Fruit fly (Drosophila melanogaster) whole organism, embryonic: ENCODE results near the gene CG3726.

Source experiments
- Aef1 ChIP-seq: fragments of 200-800 bp; sonication (Bioruptor generic); IDR thresholded peaks from 3 replicates; pipeline ENCODE4 v1.3.6; 2022; ENCODE audit warnings: missing biosample characterization, missing genetic modification characterization
- BEAF-32 ChIP-seq: fragments of 200-800 bp; sonication (Bioruptor generic); optimal IDR thresholded peaks from 3 replicates; lab custom pipeline; 2017; ENCODE audit warnings: missing biosample characterization, missing genetic modification characterization, mild to moderate bottlenecking, moderate library complexity, missing genetic modification reagents
- CG10979 ChIP-seq: fragments of 200-800 bp; sonication (Bioruptor generic); optimal IDR thresholded peaks from 2 replicates; lab custom pipeline; 2018; ENCODE audit warnings: missing biosample characterization, mild to moderate bottlenecking, missing genetic modification characterization, moderate library complexity
- CG11398 ChIP-seq: fragments of 200-800 bp; sonication (Bioruptor generic); optimal IDR thresholded peaks from 2 replicates; lab custom pipeline; 2016; ENCODE audit warnings: missing biosample characterization, missing genetic modification characterization
- CG12236 ChIP-seq: fragments of 200-800 bp; sonication (Bioruptor generic); optimal IDR thresholded peaks from 2 replicates; lab custom pipeline; 2016; ENCODE audit warnings: missing biosample characterization, missing genetic modification characterization
- CG1233 ChIP-seq: fragments of 200-800 bp; sonication (Bioruptor generic); optimal IDR thresholded peaks from 4 replicates; lab custom pipeline; 2018; ENCODE audit warnings: missing biosample characterization, mild to moderate bottlenecking, missing genetic modification characterization
- CG12744 ChIP-seq: fragments of 200-800 bp; sonication (Bioruptor generic); optimal IDR thresholded peaks from 2 replicates; lab custom pipeline; 2016; ENCODE audit warnings: missing biosample characterization, missing genetic modification characterization
- CG12769 ChIP-seq: fragments of 200-800 bp; sonication (Bioruptor generic); optimal IDR thresholded peaks from 2 replicates; lab custom pipeline; 2019; ENCODE audit warnings: missing biosample characterization, mild to moderate bottlenecking, missing genetic modification characterization, moderate library complexity
- CG14965 ChIP-seq: fragments of 200-800 bp; sonication (Bioruptor generic); optimal IDR thresholded peaks from 2 replicates; lab custom pipeline; 2016; ENCODE audit warnings: missing biosample characterization, missing genetic modification characterization, borderline replicate concordance
- CG1529 ChIP-seq: fragments of 200-800 bp; sonication (Bioruptor generic); optimal IDR thresholded peaks from 3 replicates; lab custom pipeline; 2018; ENCODE audit warnings: missing biosample characterization, missing genetic modification characterization
- CG15479 ChIP-seq: fragments of 200-800 bp; sonication (Bioruptor generic); optimal IDR thresholded peaks from 3 replicates; lab custom pipeline; 2019; ENCODE audit warnings: missing biosample characterization, mild to moderate bottlenecking, missing genetic modification characterization, moderate library complexity
- CG1647 ChIP-seq: fragments of 200-800 bp; sonication (Bioruptor generic); optimal IDR thresholded peaks from 3 replicates; lab custom pipeline; 2016; ENCODE audit warnings: missing biosample characterization, missing genetic modification characterization
- CG16815 ChIP-seq: fragments of 200-800 bp; sonication (Bioruptor generic); optimal IDR thresholded peaks from 3 replicates; lab custom pipeline; 2017; ENCODE audit warnings: missing biosample characterization, mild to moderate bottlenecking, missing genetic modification characterization
- CG17829 ChIP-seq: fragments of 200-800 bp; optimal IDR thresholded peaks from 2 replicates; lab custom pipeline; 2019; ENCODE audit warnings: missing biosample characterization, mild to moderate bottlenecking, missing genetic modification characterization, moderate library complexity
- CG2120 ChIP-seq: fragments of 200-800 bp; sonication (Bioruptor generic); optimal IDR thresholded peaks from 3 replicates; lab custom pipeline; 2016; ENCODE audit warnings: missing biosample characterization, missing genetic modification characterization
- CG31441 ChIP-seq: fragments of 200-800 bp; sonication (Bioruptor generic); IDR thresholded peaks from 2 replicates; pipeline ENCODE4 v1.3.6; 2022; ENCODE audit warnings: missing biosample characterization, missing genetic modification characterization
- CG4282 ChIP-seq: fragments of 200-800 bp; sonication (Bioruptor generic); optimal IDR thresholded peaks from 2 replicates; lab custom pipeline; 2016; ENCODE audit warnings: missing biosample characterization, missing genetic modification characterization
- CG6689 ChIP-seq: fragments of 200-800 bp; sonication (Bioruptor generic); IDR thresholded peaks from 2 replicates; pipeline ENCODE4 v1.3.6; 2022; ENCODE audit warnings: missing biosample characterization, missing genetic modification characterization
- CG8388 ChIP-seq: fragments of 200-800 bp; sonication (Bioruptor generic); optimal IDR thresholded peaks from 2 replicates; lab custom pipeline; 2019; ENCODE audit warnings: missing biosample characterization, mild to moderate bottlenecking, missing genetic modification characterization, moderate library complexity
- CTCF ChIP-seq: fragments of 200-800 bp; sonication (Bioruptor generic); optimal IDR thresholded peaks from 2 replicates; lab custom pipeline; 2017; ENCODE audit warnings: missing biosample characterization, mild to moderate bottlenecking, missing genetic modification characterization, moderate library complexity
- CoRest ChIP-seq: fragments of 200-800 bp; sonication (Bioruptor generic); optimal IDR thresholded peaks from 3 replicates; lab custom pipeline; 2018; ENCODE audit warnings: missing biosample characterization, mild to moderate bottlenecking, missing genetic modification characterization, moderate library complexity
- ERR ChIP-seq: fragments of 200-800 bp; sonication (Bioruptor generic); optimal IDR thresholded peaks from 2 replicates; lab custom pipeline; 2016; ENCODE audit warnings: missing biosample characterization, missing genetic modification characterization
- H2.0 ChIP-seq: fragments of 200-800 bp; sonication (Bioruptor generic); IDR thresholded peaks from 2 replicates; pipeline ENCODE4 v1.3.6; 2022; ENCODE audit warnings: missing biosample characterization, missing genetic modification characterization
- HLH54F ChIP-seq: fragments of 200-800 bp; sonication (Bioruptor generic); optimal IDR thresholded peaks from 3 replicates; lab custom pipeline; 2016; ENCODE audit warnings: missing biosample characterization, missing genetic modification characterization
- HLHmδ ChIP-seq: fragments of 200-800 bp; sonication (Bioruptor generic); optimal IDR thresholded peaks from 2 replicates; lab custom pipeline; 2018; ENCODE audit warnings: missing biosample characterization, mild to moderate bottlenecking, missing genetic modification characterization, moderate library complexity
- Hr51 ChIP-seq, 2 experiments: fragments of 200-800 bp; sonication (Bioruptor generic); optimal IDR thresholded peaks; 2 replicates in 1 of 2; 3 replicates in 1 of 2; lab custom pipeline; 2016 to 2018; ENCODE audit warnings: missing biosample characterization in 2 of 2, missing genetic modification characterization in 2 of 2, mild to moderate bottlenecking in 1 of 2, moderate library complexity in 1 of 2
- Jarid2 ChIP-seq: fragments of 200-800 bp; sonication (Bioruptor generic); optimal IDR thresholded peaks from 3 replicates; lab custom pipeline; 2017; ENCODE audit warnings: mild to moderate bottlenecking, missing biosample characterization, missing genetic modification reagents, missing genetic modification characterization
- Med ChIP-seq: fragments of 200-800 bp; sonication (Bioruptor generic); peaks from one replicate; lab custom pipeline; 2016; ENCODE audit warnings: missing biosample characterization, missing genetic modification characterization, mild to moderate bottlenecking, inconsistent platforms, moderate library complexity
- Meics ChIP-seq: fragments of 200-800 bp; sonication (Bioruptor generic); optimal IDR thresholded peaks from 2 replicates; lab custom pipeline; 2017; ENCODE audit warnings: missing biosample characterization, mild to moderate bottlenecking, missing genetic modification characterization
- NFAT ChIP-seq: fragments of 200-800 bp; sonication (Bioruptor generic); IDR thresholded peaks from 2 replicates; pipeline ENCODE4 v1.3.6; 2022; ENCODE audit warnings: missing biosample characterization, missing genetic modification characterization
- Opbp ChIP-seq: fragments of 200-800 bp; sonication (Bioruptor generic); IDR thresholded peaks from 3 replicates; pipeline ENCODE4 v1.3.6; 2022; ENCODE audit warnings: missing biosample characterization, missing genetic modification characterization; ENCODE audit not compliant: partially characterized antibody
- Sin3A ChIP-seq: fragments of >200 bp; optimal IDR thresholded peaks from 2 replicates; lab custom pipeline; 2018
- Sry-β ChIP-seq: fragments of 200-800 bp; sonication (Bioruptor generic); optimal IDR thresholded peaks from 2 replicates; lab custom pipeline; 2018; ENCODE audit warnings: missing biosample characterization, mild to moderate bottlenecking, missing genetic modification characterization, moderate library complexity
- Xrp1 ChIP-seq: fragments of 200-800 bp; sonication (Bioruptor generic); IDR thresholded peaks from 2 replicates; pipeline ENCODE4 v1.3.6; 2022; ENCODE audit warnings: missing biosample characterization, missing genetic modification characterization
- dmrt99B ChIP-seq: fragments of 200-800 bp; sonication (Bioruptor generic); optimal IDR thresholded peaks from 2 replicates; lab custom pipeline; 2018; ENCODE audit warnings: missing biosample characterization, mild to moderate bottlenecking, missing genetic modification characterization, moderate library complexity
- ftz-f1 ChIP-seq: fragments of 200-800 bp; sonication (Bioruptor generic); optimal IDR thresholded peaks from 2 replicates; lab custom pipeline; 2016; ENCODE audit warnings: missing biosample characterization, missing genetic modification characterization
- grn ChIP-seq: fragments of 200-800 bp; sonication (Bioruptor generic); optimal IDR thresholded peaks from 3 replicates; lab custom pipeline; 2017; ENCODE audit warnings: missing biosample characterization, missing genetic modification characterization
- jing ChIP-seq: fragments of 200-800 bp; sonication (Bioruptor generic); optimal IDR thresholded peaks from 2 replicates; lab custom pipeline; 2018; ENCODE audit warnings: missing biosample characterization, mild to moderate bottlenecking, missing genetic modification characterization
- klu ChIP-seq: fragments of 200-800 bp; sonication (Bioruptor generic); IDR thresholded peaks from 2 replicates; pipeline ENCODE4 v1.3.6; 2022; ENCODE audit warnings: missing biosample characterization, missing genetic modification characterization
- nerfin-1 ChIP-seq: fragments of 200-800 bp; sonication (Bioruptor generic); optimal IDR thresholded peaks from 3 replicates; lab custom pipeline; 2019; ENCODE audit warnings: missing biosample characterization, mild to moderate bottlenecking, missing genetic modification characterization, moderate library complexity
- pros ChIP-seq: fragments of 200-800 bp; sonication (Bioruptor generic); optimal IDR thresholded peaks from 3 replicates; lab custom pipeline; 2019; ENCODE audit warnings: missing biosample characterization, mild to moderate bottlenecking, missing genetic modification characterization, moderate library complexity
- sc ChIP-seq, 3 experiments: fragments of >200 bp in 2 of 3; fragments of 200-800 bp in 1 of 3; sonication (Bioruptor generic) in 1 of 3; optimal IDR thresholded peaks; 2 replicates in 2 of 3; 3 replicates in 1 of 3; lab custom pipeline; 2017; ENCODE audit warnings: mild to moderate bottlenecking in 1 of 3, missing biosample characterization in 1 of 3, missing genetic modification characterization in 1 of 3, missing genetic modification reagents in 1 of 3
- sens ChIP-seq: fragments of 200-800 bp; sonication (Bioruptor generic); peaks from one replicate; lab custom pipeline; 2016; ENCODE audit warnings: missing biosample characterization, missing genetic modification characterization
- sisA ChIP-seq: fragments of 200-800 bp; sonication (Bioruptor generic); IDR thresholded peaks from 2 replicates; pipeline ENCODE4 v1.3.6; 2022; ENCODE audit warnings: missing biosample characterization, missing genetic modification characterization
- sr ChIP-seq: fragments of 200-800 bp; sonication (Bioruptor generic); IDR thresholded peaks from 3 replicates; pipeline ENCODE4 v1.3.6; 2022; ENCODE audit warnings: missing biosample characterization, missing genetic modification characterization
- stwl ChIP-seq: fragments of 200-800 bp; sonication (Bioruptor generic); optimal IDR thresholded peaks from 3 replicates; lab custom pipeline; 2018; ENCODE audit warnings: missing biosample characterization, mild to moderate bottlenecking, missing genetic modification characterization, moderate library complexity
- twi ChIP-seq: fragments of 200-800 bp; optimal IDR thresholded peaks from 2 replicates; lab custom pipeline; 2019; ENCODE audit warnings: missing biosample characterization, mild to moderate bottlenecking, missing genetic modification characterization, moderate library complexity
- vfl ChIP-seq: fragments of 200-800 bp; sonication (Bioruptor generic); optimal IDR thresholded peaks from 2 replicates; lab custom pipeline; 2016; ENCODE audit warnings: missing biosample characterization, missing genetic modification characterization

CG3726 gene

DNA sequence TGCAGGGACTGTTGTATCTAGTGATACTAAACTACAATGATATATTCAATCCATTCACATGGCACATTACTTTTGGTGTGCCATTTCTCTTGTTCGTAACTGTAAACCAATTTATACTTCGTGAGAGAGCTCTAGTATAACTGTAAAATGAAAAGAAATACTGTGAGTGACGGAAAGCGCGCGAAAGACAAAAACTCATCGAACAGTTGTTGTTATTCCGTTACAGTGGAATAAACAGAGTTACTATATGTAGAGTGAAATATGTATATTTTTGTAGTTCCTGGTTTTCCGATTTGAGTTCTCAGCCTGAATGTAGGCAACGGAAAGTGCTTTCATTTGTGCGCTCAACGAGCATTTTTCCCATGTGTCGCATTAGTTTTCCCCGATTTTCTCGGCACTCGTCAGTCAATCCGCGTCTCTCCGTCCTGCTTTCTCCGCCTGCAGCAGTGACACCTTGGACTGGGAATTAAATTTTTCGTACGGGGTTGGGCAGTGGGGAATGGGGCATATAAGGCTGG lies 47.3 kb downstream of the CG3726 start:
- TF ChIP-seq pros (GFP tag; lab: Kevin White, UChicago) = no peak
- peak; percentile 80 for TF ChIP-seq CG8388
- no peak for TF ChIP-seq HLH54F
- no peak for TF ChIP-seq CG16815 (GFP tag; lab: Kevin White, UChicago)
- TF ChIP-seq CTCF (GFP tag; lab: Kevin White, UChicago) = peak; percentile 75
- TF ChIP-seq twi (tag; lab: Kevin White, UChicago) = peak; percentile 7
- no peak for TF ChIP-seq jing
- TF ChIP-seq CG12769 = peak; percentile 50
- TF ChIP-seq sens (GFP tag; lab: Kevin White, UChicago) = peak; percentile 36
- no peak for TF ChIP-seq CG14965
- peak; percentile 5 for TF ChIP-seq Med (GFP tag; lab: Kevin White, UChicago)
- peak; percentile 9 for TF ChIP-seq stwl (tag; lab: Kevin White, UChicago)
- TF ChIP-seq CG11398 (GFP tag; lab: Kevin White, UChicago) = no peak
- no peak for TF ChIP-seq Opbp (GFP tag; lab: Robert Waterston, UW)

DNA sequence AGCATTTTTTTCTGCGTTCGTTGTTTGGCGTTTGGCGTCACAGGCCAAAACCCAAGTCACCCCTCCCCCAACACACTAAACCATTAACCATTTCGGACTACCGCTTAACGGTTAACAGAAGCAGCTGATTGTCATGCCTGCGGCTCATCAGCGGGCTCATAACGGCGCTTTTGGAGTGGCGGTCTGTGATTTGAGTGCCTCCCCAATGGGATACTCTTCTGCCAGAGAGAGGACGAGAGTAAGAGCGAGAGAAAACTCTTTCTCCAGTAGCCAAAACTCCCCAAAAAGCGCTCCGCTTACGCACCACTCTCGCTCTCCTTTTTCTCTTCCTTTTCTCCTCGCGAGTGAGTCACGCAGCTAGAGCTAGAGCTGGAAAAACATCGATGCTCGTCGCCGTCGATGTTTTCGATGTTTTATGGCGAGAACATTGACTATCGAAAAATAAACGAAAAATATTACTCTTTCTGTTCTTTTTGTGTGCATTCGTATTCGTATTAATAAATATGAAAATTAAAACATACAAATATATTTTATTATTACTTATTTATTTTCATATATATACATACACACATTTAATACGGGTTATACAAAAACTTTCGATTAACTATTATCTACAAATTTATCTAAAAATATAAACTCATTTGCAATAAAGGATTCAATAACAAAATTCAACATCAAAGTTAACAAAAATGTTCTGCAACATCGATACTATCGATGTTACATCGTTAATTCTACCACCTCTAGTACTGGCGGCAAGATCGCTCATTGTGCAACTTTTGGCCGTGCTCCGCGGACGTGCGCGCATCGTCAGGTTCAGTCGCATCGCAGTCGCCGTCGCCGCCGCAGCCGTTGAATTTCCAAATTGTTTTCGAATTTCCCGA lies 48.9 kb downstream of the CG3726 start, which contains the start of gene Grip:
Gene Grip, plus strand, starts transcription at position 763 of the 881 bp plus-strand sequence.
- TF ChIP-seq NFAT (no peak), CG4282 (GFP tag; lab: Kevin White, UChicago) (no peak), CG6689 (GFP tag; lab: Robert Waterston, UW) (no peak), pros (GFP tag; lab: Kevin White, UChicago) (no peak), Meics (peak; percentile 26), CG10979 (peak; percentile 53), ERR (no peak), CG12744 (GFP tag; lab: Kevin White, UChicago) (no peak), CG12236 (GFP tag; lab: Kevin White, UChicago) (no peak), Hr51 (GFP tag; optimal IDR thresholded peaks at IDR 0.05; lab: Kevin White, UChicago) (peak in 1 of 2 experiments; percentile 45), sc (optimal IDR thresholded peaks at IDR 0.05; lab: Kevin White, UChicago) (no peak), sc (GFP tag; optimal IDR thresholded peaks at IDR 0.05; lab: Kevin White, UChicago) (no peak), CG1233 (GFP tag; lab: Kevin White, UChicago) (peak; percentile 8), CG1529 (GFP tag; lab: Kevin White, UChicago) (no peak), Sry-β (GFP tag; lab: Kevin White, UChicago) (no peak), dmrt99B (tag; lab: Kevin White, UChicago) (peak; percentile 11), Xrp1 (GFP tag; lab: Robert Waterston, UW) (peak; percentile 30; the same call in 1 of the 2 replicates), CG31441 (GFP tag; lab: Robert Waterston, UW) (peak; percentile 55; the same call in 1 of the 2 replicates), Jarid2 (GFP tag; lab: Kevin White, UChicago) (peak; percentile 62), H2.0 (0 out of 2 replicates have a peak, but pooled peaks have one; percentile 13), Aef1 (no peak), klu (GFP tag; lab: Robert Waterston, UW) (no peak), vfl (no peak), CG2120 (GFP tag; lab: Kevin White, UChicago) (no peak), CG17829 (peak; percentile 50), grn (no peak), sr (GFP tag; lab: Robert Waterston, UW) (no peak), ftz-f1 (GFP tag; lab: Kevin White, UChicago) (no peak), CoRest (tag; lab: Kevin White, UChicago) (peak; percentile 62), HLHmδ (GFP tag; lab: Kevin White, UChicago) (peak; percentile 64), CG1647 (GFP tag; lab: Kevin White, UChicago) (no peak), CG15479 (GFP tag; lab: Kevin White, UChicago) (peak; percentile 13), BEAF-32 (peak; percentile 68), nerfin-1 (tag; lab: Kevin White, UChicago) (no peak), Sin3A (no peak), sisA (GFP tag; lab: Robert Waterston, UW) (no peak)
